Worm (Caenorhabditis elegans) whole organism, L4 larva: ENCODE measurements around the gene nhr-104.

Experiments used
- F26F4.8 ChIP-seq: fragments of 200-800 bp; sonication (Bioruptor generic); conservative IDR thresholded peaks from 2 replicates; pipeline ENCODE4 v1.3.6; 2022; ENCODE audit warnings: missing genetic modification characterization, missing compliant biosample characterization
- F37D6.2 ChIP-seq: sonication (generic microtip); optimal IDR thresholded peaks from 2 replicates; lab custom pipeline; 2016; ENCODE audit warnings: mild to moderate bottlenecking, missing genetic modification characterization, missing compliant biosample characterization
- F44E2.7 ChIP-seq: fragments of 200-800 bp; sonication (Bioruptor generic); IDR thresholded peaks from 2 replicates; pipeline ENCODE4 v2.1.2; 2022; ENCODE audit warnings: missing genetic modification characterization, missing compliant biosample characterization
- F49E8.2 ChIP-seq: sonication (generic microtip); optimal IDR thresholded peaks from 2 replicates; lab custom pipeline; 2016; ENCODE audit warnings: missing compliant biosample characterization, mild to moderate bottlenecking, missing genetic modification characterization, borderline replicate concordance
- T20F7.1 ChIP-seq: fragments of 200-800 bp; sonication (Bioruptor generic); optimal IDR thresholded peaks from 2 replicates; lab custom pipeline; 2018; ENCODE audit warnings: mild to moderate bottlenecking, missing genetic modification characterization, missing compliant biosample characterization
- T26A8.4 ChIP-seq: fragments of 200-800 bp; sonication (Bioruptor generic); IDR thresholded peaks from 2 replicates; pipeline ENCODE4 v1.3.6; 2022; ENCODE audit warnings: missing genetic modification characterization, missing compliant biosample characterization
- Y48G9A.11 ChIP-seq: fragments of 200-800 bp; sonication (Bioruptor generic); IDR thresholded peaks from 2 replicates; pipeline ENCODE4 v1.3.6; 2022; ENCODE audit warnings: missing genetic modification reagents, missing genetic modification characterization, missing compliant biosample characterization
- Y5F2A.4 ChIP-seq: fragments of 200-800 bp; sonication (Bioruptor generic); optimal IDR thresholded peaks from 2 replicates; lab custom pipeline; 2018; ENCODE audit warnings: mild to moderate bottlenecking, missing genetic modification characterization, missing compliant biosample characterization
- Y75B8A.6 ChIP-seq: fragments of 200-800 bp; sonication (Bioruptor generic); IDR thresholded peaks from 2 replicates; pipeline ENCODE4 v1.3.6; 2022; ENCODE audit warnings: missing genetic modification reagents, missing genetic modification characterization, missing compliant biosample characterization
- ceh-20 ChIP-seq: fragments of 200-800 bp; sonication (Bioruptor generic); IDR thresholded peaks from 2 replicates; pipeline ENCODE4 v1.3.6; 2022; ENCODE audit warnings: missing genetic modification reagents, missing genetic modification characterization, missing compliant biosample characterization
- ceh-28 ChIP-seq: fragments of 150-350 bp; optimal IDR thresholded peaks from 2 replicates; lab custom pipeline; 2014; ENCODE audit warnings: missing biosample characterization, missing genetic modification reagents, missing genetic modification characterization
- ceh-32 ChIP-seq: sonication (generic microtip); optimal IDR thresholded peaks from 2 replicates; lab custom pipeline; 2016; ENCODE audit warnings: mild to moderate bottlenecking, missing genetic modification characterization, missing compliant biosample characterization; ENCODE audit not compliant: poor library complexity
- ceh-44 ChIP-seq: fragments of 200-800 bp; sonication (Bioruptor generic); IDR thresholded peaks from 2 replicates; pipeline ENCODE4 v1.3.6; 2022; ENCODE audit warnings: missing genetic modification reagents, missing genetic modification characterization, missing compliant biosample characterization
- ceh-82 ChIP-seq: sonication (generic microtip); optimal IDR thresholded peaks from 2 replicates; lab custom pipeline; 2017; ENCODE audit warnings: missing biosample characterization, missing genetic modification characterization
- cey-2 ChIP-seq: sonication (generic microtip); optimal IDR thresholded peaks from 3 replicates; lab custom pipeline; 2017; ENCODE audit warnings: missing genetic modification characterization, mild to moderate bottlenecking, missing compliant biosample characterization, antibody characterized with exemption, borderline replicate concordance; ENCODE audit not compliant: insufficient read depth
- dmd-8 ChIP-seq: fragments of 200-800 bp; sonication (Bioruptor generic); IDR thresholded peaks from 2 replicates; pipeline ENCODE4 v1.3.6; 2022; ENCODE audit warnings: missing genetic modification characterization, missing compliant biosample characterization
- dmd-9 ChIP-seq: fragments of 200-800 bp; sonication (Bioruptor generic); IDR thresholded peaks from 2 replicates; pipeline ENCODE4 v1.3.6; 2022; ENCODE audit warnings: missing genetic modification reagents, missing genetic modification characterization, missing compliant biosample characterization
- duxl-1 ChIP-seq: sonication (generic microtip); optimal IDR thresholded peaks from 2 replicates; lab custom pipeline; 2016; ENCODE audit warnings: mild to moderate bottlenecking, missing genetic modification characterization, moderate library complexity, missing compliant biosample characterization; ENCODE audit not compliant: poor library complexity
- egl-27 ChIP-seq: sonication (generic microtip); optimal IDR thresholded peaks from 3 replicates; lab custom pipeline; 2017; ENCODE audit warnings: missing biosample characterization, missing genetic modification reagents, missing genetic modification characterization
- hlh-11 ChIP-seq: fragments of 200-800 bp; sonication (Bioruptor generic); optimal IDR thresholded peaks from 2 replicates; lab custom pipeline; 2018; ENCODE audit warnings: mild to moderate bottlenecking, missing genetic modification characterization, missing compliant biosample characterization
- hlh-30 ChIP-seq: sonication (generic microtip); optimal IDR thresholded peaks from 2 replicates; lab custom pipeline; 2017; ENCODE audit warnings: antibody characterized with exemption, mild to moderate bottlenecking, missing genetic modification characterization, missing compliant biosample characterization; ENCODE audit not compliant: insufficient read depth
- hmg-1.1 ChIP-seq: fragments of 200-800 bp; sonication (Bioruptor generic); IDR thresholded peaks from 2 replicates; pipeline ENCODE4 v1.3.6; 2022; ENCODE audit warnings: missing genetic modification reagents, missing genetic modification characterization, missing compliant biosample characterization
- lim-7 ChIP-seq: fragments of 200-800 bp; sonication (Bioruptor generic); IDR thresholded peaks from 2 replicates; pipeline ENCODE4 v1.3.6; 2022; ENCODE audit warnings: missing genetic modification characterization, missing compliant biosample characterization
- lin-1 ChIP-seq: fragments of 200-800 bp; sonication (Bioruptor generic); IDR thresholded peaks from 2 replicates; pipeline ENCODE4 v1.3.6; 2022; ENCODE audit warnings: missing genetic modification reagents, missing genetic modification characterization, missing compliant biosample characterization
- lin-13 ChIP-seq: fragments of 150-350 bp; optimal IDR thresholded peaks from 2 replicates; lab custom pipeline; 2014; ENCODE audit warnings: missing biosample characterization, missing genetic modification reagents, missing genetic modification characterization
- lin-39 ChIP-seq: fragments of 150-350 bp; optimal IDR thresholded peaks from 2 replicates; lab custom pipeline; 2014; ENCODE audit warnings: missing biosample characterization, missing genetic modification reagents, missing genetic modification characterization
- lir-3 ChIP-seq: sonication (generic microtip); optimal IDR thresholded peaks from 2 replicates; lab custom pipeline; 2016; ENCODE audit warnings: mild to moderate bottlenecking, missing genetic modification characterization, missing compliant biosample characterization
- mdl-1 ChIP-seq, 2 experiments: fragments of 150-350 bp in 1 of 2; sonication (generic microtip) in 1 of 2; optimal IDR thresholded peaks; 2 replicates each; lab custom pipeline; 2014 to 2017; ENCODE audit warnings: missing biosample characterization in 2 of 2, missing genetic modification characterization in 2 of 2
- mep-1 ChIP-seq: fragments of 150-350 bp; sonication (generic microtip); optimal IDR thresholded peaks from 3 replicates; lab custom pipeline; 2014; ENCODE audit warnings: missing biosample characterization, missing genetic modification characterization
- mes-2 ChIP-seq: sonication (generic microtip); optimal IDR thresholded peaks from 2 replicates; lab custom pipeline; 2016; ENCODE audit warnings: missing genotype, mild to moderate bottlenecking, missing genetic modification characterization, missing compliant biosample characterization; ENCODE audit not compliant: poor library complexity, severe bottlenecking
- mxl-2 ChIP-seq: fragments of 200-800 bp; sonication (Bioruptor generic); conservative IDR thresholded peaks from 2 replicates; pipeline ENCODE4 v1.3.6; 2022; ENCODE audit warnings: missing genetic modification reagents, missing genetic modification characterization, missing compliant biosample characterization
- mxl-3 ChIP-seq: fragments of 200-800 bp; sonication (Bioruptor generic); optimal IDR thresholded peaks from 2 replicates; lab custom pipeline; 2018; ENCODE audit warnings: mild to moderate bottlenecking, missing genetic modification characterization, missing compliant biosample characterization
- nhr-102 ChIP-seq: sonication (generic microtip); optimal IDR thresholded peaks from 2 replicates; lab custom pipeline; 2016; ENCODE audit warnings: mild to moderate bottlenecking, missing genetic modification characterization, moderate library complexity, missing compliant biosample characterization
- nhr-25 ChIP-seq: sonication (generic microtip); optimal IDR thresholded peaks from 2 replicates; lab custom pipeline; 2017; ENCODE audit warnings: missing genetic modification characterization, mild to moderate bottlenecking, missing compliant biosample characterization, antibody characterized with exemption, moderate library complexity, borderline replicate concordance; ENCODE audit not compliant: insufficient read depth
- nhr-41 ChIP-seq: fragments of 200-800 bp; sonication (Bioruptor generic); IDR thresholded peaks from 2 replicates; pipeline ENCODE4 v1.3.6; 2022; ENCODE audit warnings: missing genetic modification reagents, missing genetic modification characterization, missing compliant biosample characterization
- nhr-76 ChIP-seq: fragments of 150-350 bp; optimal IDR thresholded peaks from 2 replicates; lab custom pipeline; 2014; ENCODE audit warnings: missing biosample characterization, missing genetic modification characterization
- pha-4 ChIP-seq, 2 experiments: fragments of 150-350 bp in 1 of 2; fragments of 200-800 bp in 1 of 2; sonication (Bioruptor generic) in 1 of 2; IDR thresholded peaks in 1 of 2; optimal IDR thresholded peaks in 1 of 2; 2 replicates each; pipeline versions ENCODE4 v1.3.6 to Lab custom; 2014 to 2022; ENCODE audit warnings: missing genetic modification characterization in 2 of 2, missing genetic modification reagents in 2 of 2, missing biosample characterization in 1 of 2, missing compliant biosample characterization in 1 of 2
- sdz-12 ChIP-seq: fragments of 200-800 bp; sonication (Bioruptor generic); optimal IDR thresholded peaks from 2 replicates; lab custom pipeline; 2018; ENCODE audit warnings: mild to moderate bottlenecking, missing genetic modification characterization, missing compliant biosample characterization
- set-16 ChIP-seq: fragments of 200-800 bp; sonication (Bioruptor generic); IDR thresholded peaks from 2 replicates; pipeline ENCODE4 v1.3.6; 2022; ENCODE audit warnings: missing genetic modification reagents, missing genetic modification characterization, missing compliant biosample characterization
- skn-1 ChIP-seq: fragments of 150-350 bp; optimal IDR thresholded peaks from 2 replicates; lab custom pipeline; 2014; ENCODE audit warnings: missing biosample characterization, missing genetic modification characterization
- snpc-1.2 ChIP-seq: fragments of 200-800 bp; sonication (Bioruptor generic); IDR thresholded peaks from 2 replicates; pipeline ENCODE4 v1.3.6; 2022; ENCODE audit warnings: missing genetic modification reagents, missing genetic modification characterization, missing compliant biosample characterization
- snpc-4 ChIP-seq: fragments of 150-350 bp; optimal IDR thresholded peaks from 2 replicates; lab custom pipeline; 2014; ENCODE audit warnings: missing biosample characterization, missing genetic modification characterization
- spr-1 ChIP-seq: sonication (generic microtip); optimal IDR thresholded peaks from 2 replicates; lab custom pipeline; 2016; ENCODE audit warnings: mild to moderate bottlenecking, missing genetic modification characterization, missing compliant biosample characterization
- spr-3 ChIP-seq: fragments of 200-800 bp; sonication (Bioruptor generic); optimal IDR thresholded peaks from 2 replicates; lab custom pipeline; 2018; ENCODE audit warnings: mild to moderate bottlenecking, missing genetic modification characterization, missing compliant biosample characterization
- tag-97 ChIP-seq: fragments of 200-800 bp; sonication (Bioruptor generic); IDR thresholded peaks from 2 replicates; pipeline ENCODE4 v1.3.6; 2022; ENCODE audit warnings: missing genetic modification characterization, missing compliant biosample characterization
- unc-39 ChIP-seq: sonication (generic microtip); optimal IDR thresholded peaks from 2 replicates; lab custom pipeline; 2017; ENCODE audit warnings: missing biosample characterization, missing genetic modification characterization
- vab-7 ChIP-seq: fragments of 200-800 bp; sonication (Bioruptor generic); IDR thresholded peaks from 2 replicates; pipeline ENCODE4 v1.3.6; 2022; ENCODE audit warnings: missing genetic modification reagents, missing genetic modification characterization, missing compliant biosample characterization
- zfp-2 ChIP-seq: sonication (generic microtip); optimal IDR thresholded peaks from 2 replicates; lab custom pipeline; 2016; ENCODE audit warnings: mild to moderate bottlenecking, missing genetic modification characterization, missing compliant biosample characterization
- zip-2 ChIP-seq: fragments of 150-350 bp; optimal IDR thresholded peaks from 2 replicates; lab custom pipeline; 2014; ENCODE audit warnings: missing biosample characterization, missing genetic modification characterization
- ztf-7 ChIP-seq: fragments of 150-350 bp; optimal IDR thresholded peaks from 2 replicates; lab custom pipeline; 2014; ENCODE audit warnings: missing biosample characterization, missing genetic modification characterization

nhr-104 gene

DNA sequence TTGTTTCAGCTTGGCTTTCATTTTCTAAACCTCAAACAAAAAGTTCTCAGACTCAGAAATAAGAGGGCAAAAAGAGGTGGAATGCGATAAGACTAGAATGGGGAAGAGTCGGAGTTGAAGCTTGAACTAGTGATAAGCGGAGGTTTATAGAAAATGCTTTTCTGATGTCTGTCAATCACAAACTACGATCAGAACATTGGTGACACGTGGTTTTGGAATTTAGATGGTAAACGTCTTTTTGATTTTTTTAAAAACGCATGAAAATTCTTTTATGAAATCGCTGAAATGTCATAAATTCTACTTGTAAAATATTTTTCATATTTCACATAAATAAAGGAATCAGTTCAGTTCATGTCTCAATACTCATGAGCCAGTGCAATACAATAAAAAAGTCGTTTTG, 32.6 kb upstream of the nhr-104 start, which contains the start of gene H06H21.8 (continued):
- TF ChIP-seq F26F4.8 (no peak), mes-2 (tag; lab: Kevin White, UChicago) (no peak), F44E2.7 (GFP tag; lab: Robert Waterston, UW) (no peak), nhr-102 (tag; lab: Kevin White, UChicago) (no peak), spr-1 (tag; lab: Kevin White, UChicago) (no peak), dmd-9 (no peak), sdz-12 (GFP tag; lab: Kevin White, UChicago) (no peak), snpc-4 (tag; lab: Kevin White, UChicago) (no peak), set-16 (GFP tag; lab: Robert Waterston, UW) (no peak), duxl-1 (tag; lab: Kevin White, UChicago) (no peak), dmd-8 (no peak), Y48G9A.11 (no peak), mep-1 (tag; lab: Kevin White, UChicago) (no peak), ceh-44 (GFP tag; lab: Robert Waterston, UW) (no peak), tag-97 (no peak), zfp-2 (tag; lab: Kevin White, UChicago) (no peak), ceh-82 (tag; lab: Kevin White, UChicago) (no peak), skn-1 (tag; lab: Kevin White, UChicago) (no peak), hlh-11 (tag; lab: Kevin White, UChicago) (peak; percentile 70), mdl-1 (tag; optimal IDR thresholded peaks at IDR 0.05; lab: Kevin White, UChicago) (peak in 1 of 2 experiments; percentile 3), zip-2 (tag; lab: Kevin White, UChicago) (no peak), ztf-7 (tag; lab: Kevin White, UChicago) (no peak), ceh-20 (no peak), lim-7 (GFP tag; lab: Robert Waterston, UW) (no peak), nhr-41 (GFP tag; lab: Robert Waterston, UW) (no peak), F37D6.2 (tag; lab: Kevin White, UChicago) (no peak), hmg-1.1 (no peak), pha-4 (GFP tag; IDR thresholded peaks at IDR 0.05; lab: Robert Waterston, UW) (peak; percentile 42; the same call in 1 of the 2 replicates), pha-4 (tag; optimal IDR thresholded peaks at IDR 0.05; lab: Kevin White, UChicago) (no peak), unc-39 (tag; lab: Kevin White, UChicago) (no peak), cey-2 (tag; lab: Kevin White, UChicago) (no peak), lir-3 (tag; lab: Kevin White, UChicago) (no peak), T26A8.4 (GFP tag; lab: Robert Waterston, UW) (no peak), snpc-1.2 (GFP tag; lab: Robert Waterston, UW) (no peak), ceh-32 (tag; lab: Kevin White, UChicago) (no peak), hlh-30 (tag; lab: Kevin White, UChicago) (peak; percentile 45), lin-1 (no peak), mxl-3 (GFP tag; lab: Kevin White, UChicago) (no peak), mxl-2 (GFP tag; lab: Robert Waterston, UW) (no peak), egl-27 (tag; lab: Kevin White, UChicago) (no peak), nhr-76 (tag; lab: Kevin White, UChicago) (no peak), lin-13 (no peak), F49E8.2 (tag; lab: Kevin White, UChicago) (no peak), Y5F2A.4 (GFP tag; lab: Kevin White, UChicago) (no peak), T20F7.1 (GFP tag; lab: Kevin White, UChicago) (no peak), spr-3 (GFP tag; lab: Kevin White, UChicago) (no peak), ceh-28 (tag; lab: Kevin White, UChicago) (no peak), lin-39 (no peak), vab-7 (GFP tag; lab: Robert Waterston, UW) (no peak), Y75B8A.6 (GFP tag; lab: Robert Waterston, UW) (no peak), nhr-25 (no peak)
